Fruit fly (Drosophila melanogaster) whole organism, prepupa: ENCODE results near the gene CG34456.

Experiments used
- CG11294 ChIP-seq: fragments of 200-800 bp; sonication (Bioruptor generic); IDR thresholded peaks from 2 replicates; pipeline ENCODE4 v1.3.6; 2022; ENCODE audit warnings: missing biosample characterization, missing genetic modification characterization
- CG11762 ChIP-seq: fragments of 200-800 bp; sonication (Bioruptor generic); optimal IDR thresholded peaks from 3 replicates; lab custom pipeline; 2016; ENCODE audit warnings: missing biosample characterization, missing genetic modification characterization; ENCODE audit not compliant: insufficient read depth
- CG11902 ChIP-seq: fragments of 200-800 bp; sonication (Bioruptor generic); optimal IDR thresholded peaks from 3 replicates; lab custom pipeline; 2016; ENCODE audit warnings: missing biosample characterization, missing genetic modification characterization
- CG15336 ChIP-seq: fragments of 200-800 bp; sonication (Bioruptor generic); IDR thresholded peaks from 2 replicates; pipeline ENCODE4 v1.3.6; 2022; ENCODE audit warnings: missing biosample characterization, missing genetic modification characterization
- CG1621 ChIP-seq: fragments of 200-800 bp; sonication (Bioruptor generic); optimal IDR thresholded peaks from 3 replicates; lab custom pipeline; 2018; ENCODE audit warnings: missing biosample characterization, mild to moderate bottlenecking, missing genetic modification characterization
- CG16779 ChIP-seq: fragments of 200-800 bp; sonication (Bioruptor generic); optimal IDR thresholded peaks from 3 replicates; lab custom pipeline; 2017; ENCODE audit warnings: missing biosample characterization, mild to moderate bottlenecking, missing genetic modification characterization
- CG31627 ChIP-seq: fragments of 200-800 bp; sonication (Bioruptor generic); optimal IDR thresholded peaks from 3 replicates; lab custom pipeline; 2016; ENCODE audit warnings: missing biosample characterization, missing genetic modification characterization
- CG32006 ChIP-seq: fragments of 200-800 bp; sonication (Bioruptor generic); optimal IDR thresholded peaks from 3 replicates; lab custom pipeline; 2017; ENCODE audit warnings: missing biosample characterization, mild to moderate bottlenecking, missing genetic modification characterization
- CG34406 ChIP-seq: fragments of 200-800 bp; sonication (Bioruptor generic); optimal IDR thresholded peaks from 3 replicates; lab custom pipeline; 2016; ENCODE audit warnings: missing biosample characterization, missing genetic modification characterization
- CG4318 ChIP-seq: fragments of 200-800 bp; sonication (Bioruptor generic); optimal IDR thresholded peaks from 3 replicates; lab custom pipeline; 2017; ENCODE audit warnings: missing biosample characterization, mild to moderate bottlenecking, missing genetic modification characterization
- CG6163 ChIP-seq: fragments of 200-800 bp; sonication (Bioruptor generic); IDR thresholded peaks from 3 replicates; pipeline ENCODE4 v1.3.6; 2022; ENCODE audit warnings: missing biosample characterization, missing genetic modification characterization
- CG6276 ChIP-seq: fragments of 200-800 bp; sonication (Bioruptor generic); optimal IDR thresholded peaks from 2 replicates; lab custom pipeline; 2017; ENCODE audit warnings: missing biosample characterization, mild to moderate bottlenecking, missing genetic modification characterization
- CG6792 ChIP-seq: fragments of 200-800 bp; sonication (Bioruptor generic); optimal IDR thresholded peaks from 3 replicates; lab custom pipeline; 2016; ENCODE audit warnings: missing biosample characterization, missing genetic modification characterization
- CG6808 ChIP-seq: fragments of 200-800 bp; sonication (Bioruptor generic); optimal IDR thresholded peaks from 3 replicates; lab custom pipeline; 2017; ENCODE audit warnings: missing biosample characterization, missing genetic modification characterization, mild to moderate bottlenecking, moderate library complexity, missing genetic modification reagents
- CG6854 ChIP-seq: fragments of 200-800 bp; sonication (Bioruptor generic); optimal IDR thresholded peaks from 2 replicates; lab custom pipeline; 2017; ENCODE audit warnings: missing biosample characterization, mild to moderate bottlenecking, missing genetic modification characterization
- CG7368 ChIP-seq: fragments of 200-800 bp; sonication (Bioruptor generic); optimal IDR thresholded peaks from 3 replicates; lab custom pipeline; 2016; ENCODE audit warnings: missing biosample characterization, missing genetic modification characterization
- CG8119 ChIP-seq: fragments of 200-800 bp; sonication (Bioruptor generic); IDR thresholded peaks from 3 replicates; pipeline ENCODE4 v1.3.6; 2022; ENCODE audit warnings: missing biosample characterization, missing genetic modification characterization
- CG8319 ChIP-seq: fragments of 200-800 bp; sonication (Bioruptor generic); optimal IDR thresholded peaks from 3 replicates; lab custom pipeline; 2016; ENCODE audit warnings: missing biosample characterization, missing genetic modification characterization
- CG8632 ChIP-seq: fragments of 200-800 bp; sonication (Bioruptor generic); optimal IDR thresholded peaks from 3 replicates; lab custom pipeline; 2016; ENCODE audit warnings: missing biosample characterization, missing genetic modification characterization
- CG9139 ChIP-seq: fragments of 200-800 bp; sonication (Bioruptor generic); optimal IDR thresholded peaks from 3 replicates; lab custom pipeline; 2017; ENCODE audit warnings: missing biosample characterization, mild to moderate bottlenecking, missing genetic modification characterization
- Eip75B ChIP-seq: fragments of 200-800 bp; sonication (Bioruptor generic); optimal IDR thresholded peaks from 3 replicates; lab custom pipeline; 2016; ENCODE audit warnings: missing biosample characterization, missing genetic modification characterization
- Eip78C ChIP-seq: fragments of 200-800 bp; sonication (Bioruptor generic); peaks from one replicate; lab custom pipeline; 2016; ENCODE audit warnings: missing biosample characterization, missing genetic modification characterization
- Eip93F ChIP-seq: fragments of 200-800 bp; sonication (Bioruptor generic); optimal IDR thresholded peaks from 2 replicates; lab custom pipeline; 2016; ENCODE audit warnings: missing biosample characterization, mild to moderate bottlenecking, missing genetic modification characterization
- Ets21C ChIP-seq: fragments of 200-800 bp; sonication (Bioruptor generic); optimal IDR thresholded peaks from 3 replicates; lab custom pipeline; 2016; ENCODE audit warnings: missing biosample characterization, missing genetic modification characterization
- Gug ChIP-seq: fragments of 200-800 bp; sonication (Bioruptor generic); IDR thresholded peaks from 2 replicates; pipeline ENCODE4 v1.3.6; 2022; ENCODE audit warnings: missing biosample characterization, missing genetic modification characterization
- Hr38 ChIP-seq: sonication (Bioruptor generic); optimal IDR thresholded peaks from 2 replicates; lab custom pipeline; 2016; ENCODE audit warnings: missing biosample characterization, missing genetic modification characterization
- Hr39 ChIP-seq: fragments of 200-800 bp; sonication (Bioruptor generic); optimal IDR thresholded peaks from 2 replicates; lab custom pipeline; 2016; ENCODE audit warnings: missing biosample characterization, missing genetic modification characterization
- Hr4 ChIP-seq: fragments of 200-800 bp; sonication (Bioruptor generic); optimal IDR thresholded peaks from 3 replicates; lab custom pipeline; 2016; ENCODE audit warnings: missing biosample characterization, missing genetic modification characterization
- Lpt ChIP-seq: fragments of 200-800 bp; sonication (Bioruptor generic); optimal IDR thresholded peaks from 3 replicates; lab custom pipeline; 2016; ENCODE audit warnings: missing biosample characterization, missing genetic modification characterization
- Met ChIP-seq: fragments of 200-800 bp; sonication (Bioruptor generic); optimal IDR thresholded peaks from 3 replicates; lab custom pipeline; 2016; ENCODE audit warnings: missing biosample characterization, missing genetic modification characterization
- OdsH ChIP-seq: fragments of 200-800 bp; sonication (Bioruptor generic); optimal IDR thresholded peaks from 3 replicates; lab custom pipeline; 2016; ENCODE audit warnings: missing biosample characterization, missing genetic modification characterization
- Smox ChIP-seq: fragments of 200-800 bp; sonication (Bioruptor generic); optimal IDR thresholded peaks from 3 replicates; lab custom pipeline; 2016; ENCODE audit warnings: missing biosample characterization, missing genetic modification characterization
- Sox102F ChIP-seq: fragments of 200-800 bp; sonication (Bioruptor generic); optimal IDR thresholded peaks from 2 replicates; lab custom pipeline; 2016; ENCODE audit warnings: missing biosample characterization, mild to moderate bottlenecking, missing genetic modification characterization
- Sox14 ChIP-seq: fragments of 200-800 bp; sonication (Bioruptor generic); optimal IDR thresholded peaks from 3 replicates; lab custom pipeline; 2016; ENCODE audit warnings: missing biosample characterization, missing genetic modification characterization
- Sox15 ChIP-seq: fragments of 200-800 bp; sonication (Bioruptor generic); optimal IDR thresholded peaks from 3 replicates; lab custom pipeline; 2016; ENCODE audit warnings: missing biosample characterization, missing genetic modification characterization
- achi ChIP-seq: fragments of 200-800 bp; sonication (Bioruptor generic); optimal IDR thresholded peaks from 3 replicates; lab custom pipeline; 2016; ENCODE audit warnings: missing biosample characterization, missing genetic modification characterization
- acj6 ChIP-seq: fragments of 200-800 bp; sonication (Bioruptor generic); optimal IDR thresholded peaks from 3 replicates; lab custom pipeline; 2016; ENCODE audit warnings: missing biosample characterization, missing genetic modification characterization
- cyc ChIP-seq: fragments of 200-800 bp; sonication (Bioruptor generic); optimal IDR thresholded peaks from 3 replicates; lab custom pipeline; 2016; ENCODE audit warnings: missing biosample characterization, missing genetic modification characterization
- dac ChIP-seq: fragments of 200-800 bp; sonication (Bioruptor generic); optimal IDR thresholded peaks from 2 replicates; lab custom pipeline; 2017; ENCODE audit warnings: missing biosample characterization, mild to moderate bottlenecking, missing genetic modification characterization
- dsx ChIP-seq: fragments of 200-800 bp; optimal IDR thresholded peaks from 3 replicates; lab custom pipeline; 2019; ENCODE audit warnings: missing biosample characterization, mild to moderate bottlenecking, missing genetic modification characterization, moderate library complexity; ENCODE audit not compliant: poor library complexity, severe bottlenecking
- eg ChIP-seq: fragments of 200-800 bp; sonication (Bioruptor generic); IDR thresholded peaks from 3 replicates; pipeline ENCODE4 v1.3.6; 2022; ENCODE audit warnings: missing biosample characterization, missing genetic modification characterization
- fd85E ChIP-seq: fragments of 200-800 bp; sonication (Bioruptor generic); optimal IDR thresholded peaks from 3 replicates; lab custom pipeline; 2016; ENCODE audit warnings: missing biosample characterization, missing genetic modification characterization
- fkh ChIP-seq: fragments of 200-800 bp; sonication (Bioruptor generic); optimal IDR thresholded peaks from 3 replicates; lab custom pipeline; 2017; ENCODE audit warnings: missing biosample characterization, mild to moderate bottlenecking, missing genetic modification characterization, moderate library complexity
- lz ChIP-seq: fragments of 200-800 bp; sonication (Bioruptor generic); optimal IDR thresholded peaks from 3 replicates; lab custom pipeline; 2016; ENCODE audit warnings: missing biosample characterization, missing genetic modification characterization
- net ChIP-seq: fragments of 200-800 bp; sonication (Bioruptor generic); optimal IDR thresholded peaks from 3 replicates; lab custom pipeline; 2016; ENCODE audit warnings: missing biosample characterization, missing genetic modification characterization
- salr ChIP-seq, 2 experiments: fragments of 200-800 bp; sonication (Bioruptor generic); optimal IDR thresholded peaks; 3 replicates each; lab custom pipeline; 2016 to 2018; ENCODE audit warnings: missing biosample characterization in 2 of 2, missing genetic modification characterization in 2 of 2, mild to moderate bottlenecking in 1 of 2
- spab ChIP-seq: fragments of 200-800 bp; sonication (Bioruptor generic); optimal IDR thresholded peaks from 2 replicates; lab custom pipeline; 2017; ENCODE audit warnings: missing biosample characterization, mild to moderate bottlenecking, missing genetic modification characterization, missing genetic modification reagents
- ss ChIP-seq, 2 experiments: fragments of 200-800 bp; sonication (Bioruptor generic); optimal IDR thresholded peaks; 2 replicates in 1 of 2; 3 replicates in 1 of 2; lab custom pipeline; 2017 to 2018; ENCODE audit warnings: mild to moderate bottlenecking in 2 of 2, missing biosample characterization in 2 of 2, missing genetic modification characterization in 2 of 2, moderate library complexity in 1 of 2
- svp ChIP-seq: fragments of 200-800 bp; sonication (Bioruptor generic); peaks from one replicate; lab custom pipeline; 2016; ENCODE audit warnings: missing biosample characterization, missing genetic modification characterization
- topi ChIP-seq: fragments of 200-800 bp; sonication (Bioruptor generic); optimal IDR thresholded peaks from 3 replicates; lab custom pipeline; 2016; ENCODE audit warnings: missing biosample characterization, missing genetic modification characterization

CG34456 gene

dm6 chr3L:9340232-9340631, 21.7 kb upstream of the CG34456 start:
- TF ChIP-seq Gug (GFP tag; lab: Robert Waterston, UW) (no peak), eg (peak; percentile 37; the same call in 1 of the 3 replicates), CG6276 (GFP tag; lab: Kevin White, UChicago) (peak; percentile 6), CG32006 (GFP tag; lab: Kevin White, UChicago) (no peak), CG6163 (GFP tag; lab: Robert Waterston, UW) (peak; percentile 61; the same call in 2 of the 3 replicates), CG31627 (GFP tag; lab: Kevin White, UChicago) (no peak), achi (GFP tag; lab: Kevin White, UChicago) (peak; percentile 0), CG7368 (GFP tag; lab: Kevin White, UChicago) (no peak), Hr39 (no peak), salr (GFP tag; optimal IDR thresholded peaks at IDR 0.05; lab: Kevin White, UChicago) (no peak), CG34406 (GFP tag; lab: Kevin White, UChicago) (no peak), spab (GFP tag; lab: Kevin White, UChicago) (no peak), Sox102F (peak; percentile 28), Met (GFP tag; lab: Kevin White, UChicago) (no peak), topi (no peak), CG11294 (GFP tag; lab: Robert Waterston, UW) (no peak), Eip93F (GFP tag; lab: Kevin White, UChicago) (no peak), Sox15 (no peak), cyc (GFP tag; lab: Kevin White, UChicago) (no peak), CG6854 (GFP tag; lab: Kevin White, UChicago) (peak; percentile 51), Hr4 (no peak), fkh (no peak), CG1621 (tag; lab: Kevin White, UChicago) (no peak), Eip75B (no peak), acj6 (no peak), CG6808 (GFP tag; lab: Kevin White, UChicago) (no peak), CG9139 (GFP tag; lab: Kevin White, UChicago) (peak; percentile 9), CG11762 (GFP tag; lab: Kevin White, UChicago) (no peak), Lpt (GFP tag; lab: Kevin White, UChicago) (no peak), ss (GFP tag; optimal IDR thresholded peaks at IDR 0.05; lab: Kevin White, UChicago) (no peak), lz (GFP tag; lab: Kevin White, UChicago) (no peak), Eip78C (GFP tag; lab: Kevin White, UChicago) (peak; percentile 60), Sox14 (no peak), CG15336 (GFP tag; lab: Robert Waterston, UW) (no peak), CG4318 (GFP tag; lab: Kevin White, UChicago) (no peak), CG16779 (no peak), CG11902 (no peak), CG6792 (GFP tag; lab: Kevin White, UChicago) (no peak), CG8319 (GFP tag; lab: Kevin White, UChicago) (no peak), svp (GFP tag; lab: Kevin White, UChicago) (peak; percentile 78), CG8632 (GFP tag; lab: Kevin White, UChicago) (no peak)

- no peak for TF ChIP-seq CG8632 (GFP tag; lab: Kevin White, UChicago)
- TF ChIP-seq Hr38 (GFP tag; lab: Kevin White, UChicago), result no peak
- no peak for TF ChIP-seq fd85E (GFP tag; lab: Kevin White, UChicago)
- no peak for TF ChIP-seq OdsH
- TF ChIP-seq dsx, result no peak
- TF ChIP-seq spab (GFP tag; lab: Kevin White, UChicago), result no peak
- TF ChIP-seq Sox14, result peak; percentile 22
- no peak for TF ChIP-seq Ets21C
- TF ChIP-seq CG11902, result no peak
- TF ChIP-seq Lpt (GFP tag; lab: Kevin White, UChicago), result no peak
- no peak for TF ChIP-seq Eip78C (GFP tag; lab: Kevin White, UChicago)
- TF ChIP-seq Eip93F (GFP tag; lab: Kevin White, UChicago), result no peak
- TF ChIP-seq svp (GFP tag; lab: Kevin White, UChicago), result peak; percentile 21
- no peak for TF ChIP-seq Smox (GFP tag; lab: Kevin White, UChicago)
- TF ChIP-seq CG8319 (GFP tag; lab: Kevin White, UChicago), result no peak
- TF ChIP-seq CG6163 (GFP tag; lab: Robert Waterston, UW), result no peak
- no peak for TF ChIP-seq CG1621 (tag; lab: Kevin White, UChicago)
- TF ChIP-seq net (GFP tag; lab: Kevin White, UChicago), result no peak
- TF ChIP-seq CG6792 (GFP tag; lab: Kevin White, UChicago), result no peak
- TF ChIP-seq CG11762 (GFP tag; lab: Kevin White, UChicago), result no peak
- no peak for TF ChIP-seq ss (GFP tag; optimal IDR thresholded peaks at IDR 0.05; lab: Kevin White, UChicago)
- TF ChIP-seq fkh, result peak; percentile 34
- TF ChIP-seq dac (GFP tag; lab: Kevin White, UChicago), result no peak
- no peak for TF ChIP-seq CG8119 (GFP tag; lab: Robert Waterston, UW)
- TF ChIP-seq Eip75B, result no peak
- no peak for TF ChIP-seq CG4318 (GFP tag; lab: Kevin White, UChicago)
- TF ChIP-seq, all 60 proteins: peak for 3
Observed at dm6 chr3L:9340839-9341238, 21.1 kb upstream of the CG34456 start.
